Worm (Caenorhabditis elegans): Measurements from ENCODE around the gene Y67H2A.2.

DNA sequence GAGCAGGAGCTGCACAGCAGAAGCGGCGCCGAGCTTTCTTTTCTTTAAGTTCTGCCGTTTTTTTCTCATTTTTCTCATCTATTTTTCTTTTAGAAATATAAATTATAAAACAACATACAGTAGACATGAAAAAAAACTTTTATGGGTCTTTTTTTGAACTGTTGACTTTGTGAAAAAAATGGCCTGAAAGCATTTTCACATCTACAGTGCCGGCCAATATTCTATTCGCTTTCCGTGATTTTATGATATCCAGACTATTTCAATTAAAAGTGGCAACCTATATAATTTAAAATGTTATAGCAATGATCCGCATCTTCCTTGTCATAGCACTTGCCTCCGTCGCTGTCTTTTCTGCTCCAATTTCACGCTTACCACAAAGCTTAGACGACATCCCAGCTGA lies 30.4 kb upstream of the Y67H2A.2 start, which contains the start of gene far-6:
- TF ChIP-seq hnd-1 (tag; optimal IDR thresholded peaks at IDR 0.05) (no peak), ama-1 (optimal IDR thresholded peaks at IDR 0.05) (no peak)
